Fruit fly (Drosophila melanogaster) whole organism, embryonic: Measurements from ENCODE around the gene Jhbp11.

Source experiments
- CG15514 ChIP-seq: fragments of 200-800 bp; sonication (Bioruptor generic); optimal IDR thresholded peaks from 3 replicates; lab custom pipeline; 2017; ENCODE audit warnings: missing biosample characterization, missing genetic modification characterization, mild to moderate bottlenecking, moderate library complexity, missing genetic modification reagents
- CG7839 ChIP-seq: fragments of 200-800 bp; sonication (Bioruptor generic); optimal IDR thresholded peaks from 3 replicates; lab custom pipeline; 2018; ENCODE audit warnings: missing biosample characterization, mild to moderate bottlenecking, missing genetic modification characterization, moderate library complexity
- CG7928 ChIP-seq: fragments of 200-800 bp; sonication (Bioruptor generic); optimal IDR thresholded peaks from 2 replicates; lab custom pipeline; 2017; ENCODE audit warnings: missing biosample characterization, mild to moderate bottlenecking, missing genetic modification characterization
- Nf-YC ChIP-seq: fragments of 200-800 bp; optimal IDR thresholded peaks from 3 replicates; lab custom pipeline; 2019; ENCODE audit warnings: missing biosample characterization, mild to moderate bottlenecking, missing genetic modification characterization, moderate library complexity

- TF ChIP-seq Nf-YC (tag; lab: Kevin White, UChicago) (no peak), CG7928 (GFP tag; lab: Kevin White, UChicago) (no peak), CG7839 (no peak), CG15514 (GFP tag; lab: Kevin White, UChicago) (no peak)
Measured at dm6 chr3R:27061916-27062315, 39.1 kb upstream of the Jhbp11 start, which contains the start of gene CG34292.
